Fruit fly (Drosophila melanogaster) whole organism, embryonic: Measurements from ENCODE around the gene Rad17.

Source experiments
- Ada2b ChIP-seq: fragments of 200-800 bp; sonication (Bioruptor generic); IDR thresholded peaks from 2 replicates; pipeline ENCODE4 v1.3.6; 2022; ENCODE audit warnings: missing biosample characterization, missing genetic modification characterization
- Antp ChIP-seq: fragments of 200-800 bp; sonication (Bioruptor generic); optimal IDR thresholded peaks from 3 replicates; lab custom pipeline; 2016; ENCODE audit warnings: missing biosample characterization, missing genetic modification characterization
- CG11085 ChIP-seq: fragments of 200-800 bp; sonication (Bioruptor generic); IDR thresholded peaks from 2 replicates; pipeline ENCODE4 v1.3.6; 2022; ENCODE audit warnings: missing biosample characterization, missing genetic modification characterization
- CG12155 ChIP-seq: fragments of 200-800 bp; sonication (Bioruptor generic); optimal IDR thresholded peaks from 3 replicates; lab custom pipeline; 2016; ENCODE audit warnings: missing biosample characterization, missing genetic modification characterization
- CG1233 ChIP-seq: fragments of 200-800 bp; sonication (Bioruptor generic); optimal IDR thresholded peaks from 4 replicates; lab custom pipeline; 2018; ENCODE audit warnings: missing biosample characterization, mild to moderate bottlenecking, missing genetic modification characterization
- CG13123 ChIP-seq: fragments of 200-800 bp; sonication (Bioruptor generic); optimal IDR thresholded peaks from 2 replicates; lab custom pipeline; 2016; ENCODE audit warnings: missing biosample characterization, missing genetic modification characterization
- CG14710 ChIP-seq: fragments of 200-800 bp; sonication (Bioruptor generic); optimal IDR thresholded peaks from 3 replicates; lab custom pipeline; 2019; ENCODE audit warnings: missing biosample characterization, mild to moderate bottlenecking, missing genetic modification characterization, moderate library complexity
- CG1529 ChIP-seq: fragments of 200-800 bp; sonication (Bioruptor generic); optimal IDR thresholded peaks from 3 replicates; lab custom pipeline; 2018; ENCODE audit warnings: missing biosample characterization, missing genetic modification characterization
- CG1647 ChIP-seq: fragments of 200-800 bp; sonication (Bioruptor generic); optimal IDR thresholded peaks from 3 replicates; lab custom pipeline; 2016; ENCODE audit warnings: missing biosample characterization, missing genetic modification characterization
- CG16863 ChIP-seq: fragments of 200-800 bp; sonication (Bioruptor generic); optimal IDR thresholded peaks from 3 replicates; lab custom pipeline; 2016; ENCODE audit warnings: missing biosample characterization, missing genetic modification characterization
- CG17802 ChIP-seq: fragments of 200-800 bp; sonication (Bioruptor generic); optimal IDR thresholded peaks from 2 replicates; lab custom pipeline; 2018; ENCODE audit warnings: missing biosample characterization, mild to moderate bottlenecking, missing genetic modification characterization, moderate library complexity
- CG2116 ChIP-seq: fragments of 200-800 bp; sonication (Bioruptor generic); optimal IDR thresholded peaks from 3 replicates; lab custom pipeline; 2018; ENCODE audit warnings: missing biosample characterization, mild to moderate bottlenecking, missing genetic modification characterization
- CG30020 ChIP-seq: fragments of 200-800 bp; optimal IDR thresholded peaks from 2 replicates; lab custom pipeline; 2019; ENCODE audit warnings: missing biosample characterization, mild to moderate bottlenecking, missing genetic modification characterization, moderate library complexity
- CG32532 ChIP-seq: fragments of 200-800 bp; sonication (Bioruptor generic); IDR thresholded peaks from 2 replicates; pipeline ENCODE4 v1.3.6; 2022; ENCODE audit warnings: missing biosample characterization, missing genetic modification characterization
- CG32772 ChIP-seq: fragments of 200-800 bp; sonication (Bioruptor generic); IDR thresholded peaks from 2 replicates; pipeline ENCODE4 v1.3.6; 2022; ENCODE audit warnings: missing biosample characterization, missing genetic modification characterization
- CG3995 ChIP-seq: fragments of 200-800 bp; sonication (Bioruptor generic); optimal IDR thresholded peaks from 3 replicates; lab custom pipeline; 2016; ENCODE audit warnings: missing biosample characterization, missing genetic modification characterization
- CG4424 ChIP-seq: fragments of 200-800 bp; sonication (Bioruptor generic); optimal IDR thresholded peaks from 3 replicates; lab custom pipeline; 2016; ENCODE audit warnings: missing biosample characterization, missing genetic modification characterization
- CG6272 ChIP-seq: fragments of 200-800 bp; sonication (Bioruptor generic); IDR thresholded peaks from 2 replicates; pipeline ENCODE4 v1.3.6; 2022; ENCODE audit warnings: missing biosample characterization, missing genetic modification characterization
- CG6654 ChIP-seq: fragments of 200-800 bp; sonication (Bioruptor generic); optimal IDR thresholded peaks from 2 replicates; lab custom pipeline; 2017; ENCODE audit warnings: missing biosample characterization, mild to moderate bottlenecking, missing genetic modification characterization
- CG6854 ChIP-seq: fragments of 200-800 bp; sonication (Bioruptor generic); optimal IDR thresholded peaks from 3 replicates; lab custom pipeline; 2017; ENCODE audit warnings: missing biosample characterization, mild to moderate bottlenecking, missing genetic modification characterization
- CG7372 ChIP-seq: fragments of 200-800 bp; sonication (Bioruptor generic); IDR thresholded peaks from 2 replicates; pipeline ENCODE4 v1.3.6; 2022; ENCODE audit warnings: missing biosample characterization, missing genetic modification characterization
- CG7987 ChIP-seq: fragments of 200-800 bp; sonication (Bioruptor generic); optimal IDR thresholded peaks from 2 replicates; lab custom pipeline; 2018; ENCODE audit warnings: missing biosample characterization, mild to moderate bottlenecking, missing genetic modification characterization, moderate library complexity
- CHES-1-like ChIP-seq: fragments of 200-800 bp; sonication (Bioruptor generic); optimal IDR thresholded peaks from 2 replicates; lab custom pipeline; 2016; ENCODE audit warnings: missing biosample characterization, missing genetic modification characterization
- Dfd ChIP-seq, 2 experiments: fragments of >200 bp; optimal IDR thresholded peaks; 2 replicates each; lab custom pipeline; 2017; ENCODE audit warnings: missing biosample characterization in 2 of 2, missing genetic modification characterization in 2 of 2
- Dip2 ChIP-seq: fragments of 200-800 bp; sonication (Bioruptor generic); IDR thresholded peaks from 2 replicates; pipeline ENCODE4 v1.3.6; 2022; ENCODE audit warnings: missing biosample characterization, missing genetic modification characterization
- E2f1 ChIP-seq: fragments of 200-800 bp; sonication (Bioruptor generic); IDR thresholded peaks from 2 replicates; pipeline ENCODE4 v1.3.6; 2022; ENCODE audit warnings: missing biosample characterization, missing genetic modification characterization
- Hsf ChIP-seq: fragments of 200-800 bp; sonication (Bioruptor generic); optimal IDR thresholded peaks from 3 replicates; lab custom pipeline; 2016; ENCODE audit warnings: missing biosample characterization, missing genetic modification characterization
- Meics ChIP-seq: fragments of 200-800 bp; sonication (Bioruptor generic); optimal IDR thresholded peaks from 2 replicates; lab custom pipeline; 2017; ENCODE audit warnings: missing biosample characterization, mild to moderate bottlenecking, missing genetic modification characterization
- Nf-YC ChIP-seq: fragments of 200-800 bp; optimal IDR thresholded peaks from 3 replicates; lab custom pipeline; 2019; ENCODE audit warnings: missing biosample characterization, mild to moderate bottlenecking, missing genetic modification characterization, moderate library complexity
- Pdp1 ChIP-seq, 2 experiments: fragments of 200-800 bp; sonication (Bioruptor generic); optimal IDR thresholded peaks; 3 replicates each; lab custom pipeline; 2016; ENCODE audit warnings: missing biosample characterization in 2 of 2, missing genetic modification characterization in 2 of 2, mild to moderate bottlenecking in 1 of 2, moderate library complexity in 1 of 2
- Scr ChIP-seq: fragments of 200-800 bp; sonication (Bioruptor generic); IDR thresholded peaks from 2 replicates; pipeline ENCODE4 v1.3.6; 2022; ENCODE audit warnings: missing biosample characterization, missing genetic modification characterization; ENCODE audit not compliant: partially characterized antibody
- ase ChIP-seq: fragments of 200-800 bp; sonication (Bioruptor generic); IDR thresholded peaks from 3 replicates; pipeline ENCODE4 v1.3.6; 2022; ENCODE audit warnings: missing biosample characterization, missing genetic modification characterization
- ato ChIP-seq: fragments of 200-800 bp; sonication (Bioruptor generic); IDR thresholded peaks from 2 replicates; pipeline ENCODE4 v1.3.6; 2022; ENCODE audit warnings: missing biosample characterization, missing genetic modification characterization; ENCODE audit not compliant: partially characterized antibody
- bbx ChIP-seq: fragments of 200-800 bp; sonication (Bioruptor generic); IDR thresholded peaks from 2 replicates; pipeline ENCODE4 v1.3.6; 2022; ENCODE audit warnings: missing biosample characterization, missing genetic modification characterization; ENCODE audit not compliant: partially characterized antibody
- cato ChIP-seq: fragments of 200-800 bp; sonication (Bioruptor generic); optimal IDR thresholded peaks from 2 replicates; lab custom pipeline; 2016; ENCODE audit warnings: missing biosample characterization, missing genetic modification characterization, borderline replicate concordance
- disco-r ChIP-seq: fragments of 200-800 bp; sonication (Bioruptor generic); optimal IDR thresholded peaks from 2 replicates; lab custom pipeline; 2016; ENCODE audit warnings: missing biosample characterization, missing genetic modification characterization
- dpn ChIP-seq, 2 experiments: fragments of 200-800 bp; sonication (Bioruptor generic); optimal IDR thresholded peaks; 3 replicates each; lab custom pipeline; 2016; ENCODE audit warnings: missing biosample characterization in 2 of 2, missing genetic modification characterization in 2 of 2
- ewg ChIP-seq: fragments of 200-800 bp; sonication (Bioruptor generic); optimal IDR thresholded peaks from 3 replicates; lab custom pipeline; 2017; ENCODE audit warnings: mild to moderate bottlenecking, missing biosample characterization, missing genetic modification reagents, missing genetic modification characterization
- ftz-f1 ChIP-seq: fragments of 200-800 bp; sonication (Bioruptor generic); optimal IDR thresholded peaks from 2 replicates; lab custom pipeline; 2016; ENCODE audit warnings: missing biosample characterization, missing genetic modification characterization
- grn ChIP-seq: fragments of 200-800 bp; sonication (Bioruptor generic); optimal IDR thresholded peaks from 3 replicates; lab custom pipeline; 2017; ENCODE audit warnings: missing biosample characterization, missing genetic modification characterization
- gsb ChIP-seq: fragments of 200-800 bp; sonication (Bioruptor generic); IDR thresholded peaks from 2 replicates; pipeline ENCODE4 v1.3.6; 2022; ENCODE audit warnings: missing biosample characterization, missing genetic modification characterization
- kah ChIP-seq: fragments of 200-800 bp; sonication (Bioruptor generic); optimal IDR thresholded peaks from 2 replicates; lab custom pipeline; 2018; ENCODE audit warnings: missing biosample characterization, mild to moderate bottlenecking, missing genetic modification characterization
- pb ChIP-seq: fragments of 200-800 bp; sonication (Bioruptor generic); optimal IDR thresholded peaks from 3 replicates; lab custom pipeline; 2016; ENCODE audit warnings: missing biosample characterization, missing genetic modification characterization
- run ChIP-seq: fragments of 200-800 bp; sonication (Bioruptor generic); optimal IDR thresholded peaks from 3 replicates; lab custom pipeline; 2018; ENCODE audit warnings: missing biosample characterization, mild to moderate bottlenecking, missing genetic modification characterization
- sob ChIP-seq: fragments of 200-800 bp; sonication (Bioruptor generic); IDR thresholded peaks from 2 replicates; pipeline ENCODE4 v1.3.6; 2022; ENCODE audit warnings: missing biosample characterization, missing genetic modification characterization
- sr ChIP-seq: fragments of 200-800 bp; sonication (Bioruptor generic); IDR thresholded peaks from 3 replicates; pipeline ENCODE4 v1.3.6; 2022; ENCODE audit warnings: missing biosample characterization, missing genetic modification characterization
- tgo ChIP-seq: fragments of 200-800 bp; sonication (Bioruptor generic); IDR thresholded peaks from 3 replicates; pipeline ENCODE4 v1.3.6; 2022; ENCODE audit warnings: missing biosample characterization, missing genetic modification characterization
- tna ChIP-seq: fragments of 200-800 bp; sonication (Bioruptor generic); IDR thresholded peaks from 2 replicates; pipeline ENCODE4 v1.3.6; 2022; ENCODE audit warnings: missing biosample characterization, missing genetic modification characterization; ENCODE audit not compliant: partially characterized antibody
- twi ChIP-seq: fragments of 200-800 bp; optimal IDR thresholded peaks from 2 replicates; lab custom pipeline; 2019; ENCODE audit warnings: missing biosample characterization, mild to moderate bottlenecking, missing genetic modification characterization, moderate library complexity
- tx ChIP-seq: fragments of 200-800 bp; sonication (Bioruptor generic); optimal IDR thresholded peaks from 2 replicates; lab custom pipeline; 2016; ENCODE audit warnings: missing biosample characterization, missing genetic modification characterization

The Rad17 gene

DNA sequence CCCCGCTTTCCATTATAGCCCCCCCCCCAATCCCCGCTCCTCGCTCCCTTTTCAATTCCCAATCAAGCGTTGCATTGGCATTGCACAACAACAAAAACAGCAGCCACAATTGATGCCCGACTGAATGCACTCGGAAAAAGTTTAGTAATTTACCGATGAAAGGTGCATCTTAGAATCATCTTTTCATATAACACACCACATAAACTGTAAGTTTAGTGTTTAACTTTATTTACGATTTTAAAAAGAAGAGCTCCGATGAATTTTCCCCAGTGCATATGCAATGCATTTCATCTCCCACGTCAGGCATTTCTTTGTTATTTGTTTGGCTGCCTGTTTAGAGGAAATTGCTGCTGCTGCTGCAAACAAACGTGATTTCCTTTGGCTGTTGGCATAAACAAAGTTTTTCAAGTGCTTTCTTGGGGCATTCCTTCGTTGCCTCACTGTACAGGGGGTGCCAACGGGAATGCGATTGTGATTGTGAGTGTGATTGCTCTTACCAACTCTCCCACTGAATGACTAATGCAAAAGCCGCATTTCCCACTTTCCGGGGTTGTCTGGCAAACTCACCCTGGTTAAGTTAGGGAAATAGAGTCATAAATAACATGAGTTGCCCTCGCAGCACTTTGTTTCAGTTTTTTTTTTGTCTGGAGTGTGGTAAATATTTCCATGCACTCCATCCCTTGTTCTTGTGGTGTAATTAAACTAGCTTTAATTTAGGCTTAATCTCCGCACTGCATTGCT, 29.4 kb upstream of the Rad17 start (continued):
- TF ChIP-seq ewg (GFP tag; lab: Kevin White, UChicago) (peak; percentile 61), CG11085 (GFP tag; lab: Robert Waterston, UW) (no peak), tgo (GFP tag; lab: Robert Waterston, UW) (peak; percentile 56), dpn (GFP tag; optimal IDR thresholded peaks at IDR 0.05; lab: Kevin White, UChicago) (peak; percentile 47 to 54), CHES-1-like (GFP tag; lab: Kevin White, UChicago) (no peak), CG30020 (tag; lab: Kevin White, UChicago) (peak; percentile 16), CG4424 (GFP tag; lab: Kevin White, UChicago) (peak; percentile 83), sob (GFP tag; lab: Robert Waterston, UW) (0 out of 2 replicates have a peak, but pooled peaks have one; percentile 23), Nf-YC (no peak), disco-r (GFP tag; lab: Kevin White, UChicago) (peak; percentile 35), CG16863 (peak; percentile 66), CG1529 (GFP tag; lab: Kevin White, UChicago) (peak; percentile 67), CG12155 (GFP tag; lab: Kevin White, UChicago) (no peak), CG32772 (peak; percentile 55; the same call in 1 of the 2 replicates), CG6654 (GFP tag; lab: Kevin White, UChicago) (peak; percentile 44), Dip2 (no peak), ftz-f1 (GFP tag; lab: Kevin White, UChicago) (no peak), ase (GFP tag; lab: Robert Waterston, UW) (no peak; the same call in 2 of the 3 replicates), Hsf (GFP tag; lab: Kevin White, UChicago) (peak; percentile 60), CG2116 (GFP tag; lab: Kevin White, UChicago) (peak; percentile 11), CG17802 (tag; lab: Kevin White, UChicago) (peak; percentile 57), ato (no peak), pb (GFP tag; lab: Kevin White, UChicago) (peak; percentile 27), CG14710 (tag; lab: Kevin White, UChicago) (peak; percentile 86), tx (GFP tag; lab: Kevin White, UChicago) (no peak), cato (GFP tag; lab: Kevin White, UChicago) (peak; percentile 30), grn (no peak), Pdp1 (GFP tag; optimal IDR thresholded peaks at IDR 0.05; lab: Kevin White, UChicago) (peak; percentile 59), CG6854 (GFP tag; lab: Kevin White, UChicago) (no peak), CG7987 (GFP tag; lab: Kevin White, UChicago) (peak; percentile 5), gsb (no peak), run (no peak), Scr (GFP tag; lab: Robert Waterston, UW) (no peak), CG3995 (GFP tag; lab: Kevin White, UChicago) (no peak), Ada2b (peak; percentile 43; the same call in 1 of the 2 replicates), CG13123 (GFP tag; lab: Kevin White, UChicago) (peak; percentile 39), sr (GFP tag; lab: Robert Waterston, UW) (no peak; the same call in 2 of the 3 replicates), Antp (GFP tag; lab: Kevin White, UChicago) (peak; percentile 69), CG1647 (GFP tag; lab: Kevin White, UChicago) (peak; percentile 39), kah (GFP tag; lab: Kevin White, UChicago) (peak; percentile 41), twi (tag; lab: Kevin White, UChicago) (peak; percentile 45), Meics (no peak), tna (GFP tag; lab: Robert Waterston, UW) (no peak), E2f1 (GFP tag; lab: Robert Waterston, UW) (peak; percentile 45; the same call in 1 of the 2 replicates), CG1233 (peak; percentile 60), CG7372 (GFP tag; lab: Robert Waterston, UW) (no peak), CG32532 (GFP tag; lab: Robert Waterston, UW) (no peak), Dfd (GFP tag; optimal IDR thresholded peaks at IDR 0.05; lab: Kevin White, UChicago) (no peak), CG6272 (GFP tag; lab: Robert Waterston, UW) (peak; percentile 39; the same call in 1 of the 2 replicates), bbx (GFP tag; lab: Robert Waterston, UW) (no peak)
